Fruit fly (Drosophila melanogaster) whole organism, adult: ENCODE measurements around the gene Der-2.

Source experiments
- CG1620 ChIP-seq: fragments of 200-800 bp; sonication (Bioruptor generic); optimal IDR thresholded peaks from 2 replicates; lab custom pipeline; 2016; ENCODE audit warnings: missing biosample characterization, missing genetic modification characterization
- CG33017 ChIP-seq: fragments of 200-800 bp; sonication (Bioruptor generic); optimal IDR thresholded peaks from 2 replicates; lab custom pipeline; 2018; ENCODE audit warnings: missing biosample characterization, mild to moderate bottlenecking, missing genetic modification characterization, moderate library complexity
- CG5204 ChIP-seq: fragments of 200-800 bp; sonication (Bioruptor generic); optimal IDR thresholded peaks from 2 replicates; lab custom pipeline; 2016; ENCODE audit warnings: missing biosample characterization, missing genetic modification characterization
- CG7101 ChIP-seq: fragments of 200-800 bp; sonication (Bioruptor generic); optimal IDR thresholded peaks from 2 replicates; lab custom pipeline; 2018; ENCODE audit warnings: missing biosample characterization, mild to moderate bottlenecking, missing genetic modification characterization, moderate library complexity
- Clk ChIP-seq: fragments of 200-800 bp; sonication (Bioruptor generic); optimal IDR thresholded peaks from 2 replicates; lab custom pipeline; 2017; ENCODE audit warnings: missing biosample characterization, missing genetic modification characterization
- Crg-1 ChIP-seq: fragments of 200-800 bp; sonication (Bioruptor generic); optimal IDR thresholded peaks from 2 replicates; lab custom pipeline; 2016; ENCODE audit warnings: missing biosample characterization, missing genetic modification characterization
- tj ChIP-seq: fragments of 200-800 bp; sonication (Bioruptor generic); optimal IDR thresholded peaks from 3 replicates; lab custom pipeline; 2017; ENCODE audit warnings: missing biosample characterization, mild to moderate bottlenecking, missing genetic modification characterization, moderate library complexity
- toe ChIP-seq: fragments of 200-800 bp; sonication (Bioruptor generic); optimal IDR thresholded peaks from 2 replicates; lab custom pipeline; 2016; ENCODE audit warnings: missing biosample characterization, missing genetic modification characterization

- no peak for TF ChIP-seq tj (GFP tag; lab: Kevin White, UChicago)
- no peak for TF ChIP-seq Clk (GFP tag; lab: Kevin White, UChicago)
- no peak for TF ChIP-seq toe
- TF ChIP-seq CG7101 (tag; lab: Kevin White, UChicago) = no peak
- no peak for TF ChIP-seq CG1620 (GFP tag; lab: Kevin White, UChicago)
- no peak for TF ChIP-seq Crg-1 (GFP tag; lab: Kevin White, UChicago)
- TF ChIP-seq CG5204 (GFP tag; lab: Kevin White, UChicago) = no peak
- no peak for TF ChIP-seq CG33017 (tag; lab: Kevin White, UChicago)
Observed at dm6 chr3R:16447448-16448045, 36.5 kb downstream of the Der-2 start.
